Fruit fly (Drosophila melanogaster): Measurements from ENCODE around the gene CG5909.

DNA sequence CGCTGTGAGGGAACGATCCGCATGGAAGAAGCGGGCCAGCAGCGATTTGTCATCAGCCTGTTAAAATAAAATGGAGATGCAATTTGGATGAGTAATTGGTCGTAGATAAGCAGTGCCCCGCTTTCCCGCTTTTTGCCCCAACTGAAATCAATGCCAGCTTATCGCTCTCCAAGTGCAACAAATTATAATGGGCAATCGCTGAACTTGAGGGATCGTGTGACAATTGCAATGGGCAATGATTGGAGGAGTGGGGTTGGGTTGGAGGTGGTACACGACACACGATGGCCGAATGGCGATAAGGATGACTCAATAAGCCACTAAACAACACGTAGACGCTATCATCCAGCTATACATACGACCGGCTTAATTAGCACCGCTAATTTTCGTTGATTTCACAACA lies 32.2 kb upstream of the CG5909 start:
- TF ChIP-seq OdsH (GFP tag; optimal IDR thresholded peaks at IDR 0.05) (no peak), Jra (GFP tag; optimal IDR thresholded peaks at IDR 0.05) (no peak), Hr78 (GFP tag; optimal IDR thresholded peaks at IDR 0.05) (no peak), Dif (GFP tag; optimal IDR thresholded peaks at IDR 0.05; ENCODE audit: partially characterized antibody) (no peak), N (GFP tag; optimal IDR thresholded peaks at IDR 0.05) (no peak), br (GFP tag; optimal IDR thresholded peaks at IDR 0.05) (no peak), lola (GFP tag; optimal IDR thresholded peaks at IDR 0.05) (no peak)

Data from whole organism, wandering third instar larva.